Worm (Caenorhabditis elegans): ENCODE measurements around the gene scd-2.

DNA sequence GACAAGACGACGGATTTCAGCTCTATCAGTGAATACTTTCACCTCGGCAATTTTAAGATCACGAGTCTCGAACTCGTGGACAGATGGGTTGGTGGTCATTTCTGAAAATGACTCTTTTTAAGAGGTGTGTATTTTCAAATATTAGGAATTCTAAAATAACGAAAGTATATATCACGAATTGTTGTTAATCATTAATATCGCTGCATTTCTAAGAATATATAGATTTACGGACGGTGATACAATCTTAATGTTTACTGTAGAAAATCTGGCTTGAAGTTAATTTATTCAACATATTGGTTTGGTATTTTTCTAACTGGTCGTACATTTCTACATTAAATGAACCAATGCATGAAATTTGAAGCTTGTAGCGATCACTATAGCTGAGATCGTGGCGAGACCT lies 27.8 kb upstream of the scd-2 start, which contains the start of gene ZK1055.7:
- TF ChIP-seq snpc-4 (GFP tag; optimal IDR thresholded peaks at IDR 0.05) (no peak), snpc-4 (tag; optimal IDR thresholded peaks at IDR 0.05) (no peak), ccch-3 (GFP tag; optimal IDR thresholded peaks at IDR 0.05) (no peak), chd-7 (tag; optimal IDR thresholded peaks at IDR 0.05) (no peak), him-1 (tag; optimal IDR thresholded peaks at IDR 0.05) (no peak), unc-62 (GFP tag; optimal IDR thresholded peaks at IDR 0.05) (no peak)

Measured in whole organism, young adult.